Worm (Caenorhabditis elegans): Measurements from ENCODE around the gene ncr-2.

Gene ncr-2

ce11 chrIII:8281310-8281709 is 23.2 kb downstream of the ncr-2 start:
- no peak for TF ChIP-seq crh-2 (tag; optimal IDR thresholded peaks at IDR 0.05)
- peak; percentile 33 for TF ChIP-seq unc-55 (GFP tag; optimal IDR thresholded peaks at IDR 0.05)

DNA sequence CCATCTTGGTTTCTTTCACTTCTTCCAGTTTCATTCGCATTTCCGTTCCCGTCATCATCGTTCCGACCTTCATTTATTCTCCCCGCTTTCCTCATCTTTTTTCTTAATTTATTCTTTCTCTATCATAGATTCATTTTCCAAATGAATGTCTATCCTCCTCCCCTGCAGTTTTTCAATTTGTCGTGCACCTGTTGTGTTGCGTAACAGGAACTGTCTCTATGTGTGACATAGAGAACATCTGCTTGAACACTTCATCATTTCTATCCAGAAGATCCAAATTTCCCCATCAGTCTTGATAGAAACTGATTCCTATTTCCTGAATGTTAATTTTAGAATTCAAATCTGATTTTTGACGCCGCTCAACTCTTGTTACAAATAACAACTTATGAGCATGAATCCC is 25.4 kb downstream of the ncr-2 start:
- no peak for TF ChIP-seq Y55F3AM.14 (GFP tag; optimal IDR thresholded peaks at IDR 0.05)
- no peak for TF ChIP-seq nhr-21 (tag; optimal IDR thresholded peaks at IDR 0.05)

DNA sequence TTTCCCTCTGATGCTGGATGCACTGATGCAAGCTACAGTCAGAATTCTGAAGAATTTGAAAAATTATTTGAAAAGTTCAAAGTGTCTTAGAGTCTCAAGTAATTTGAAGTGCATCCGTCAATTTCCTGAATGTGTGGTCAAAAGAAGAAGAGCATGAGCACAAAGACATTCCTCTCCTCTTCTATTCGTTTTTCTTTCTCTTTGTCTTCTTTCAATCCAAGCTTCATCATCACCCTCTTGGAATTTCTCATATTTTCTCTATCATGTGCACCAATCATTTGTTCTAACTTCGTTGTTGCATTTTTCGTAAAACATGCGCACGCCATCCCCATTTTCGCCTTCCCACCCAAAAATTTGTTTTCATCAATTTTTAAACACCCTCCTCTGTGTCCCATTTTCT is 27.9 kb downstream of the ncr-2 start:
- no peak for TF ChIP-seq gmeb-1 (tag; optimal IDR thresholded peaks at IDR 0.05)
- TF ChIP-seq unc-55 (GFP tag; optimal IDR thresholded peaks at IDR 0.05) = peak; percentile 42
- no peak for TF ChIP-seq R02D3.7 (tag; optimal IDR thresholded peaks at IDR 0.05)
- TF ChIP-seq ZK546.5 (tag; optimal IDR thresholded peaks at IDR 0.05) = no peak
- no peak for TF ChIP-seq sem-4 (tag; optimal IDR thresholded peaks at IDR 0.05)
- TF ChIP-seq elt-3 (tag; optimal IDR thresholded peaks at IDR 0.05) = no peak
- no peak for TF ChIP-seq peb-1 (tag; optimal IDR thresholded peaks at IDR 0.05)
- no peak for TF ChIP-seq elt-1 (tag; optimal IDR thresholded peaks at IDR 0.05)

ce11 chrIII:8286824-8287223 is 28.7 kb downstream of the ncr-2 start:
- TF ChIP-seq F13H6.1 (tag; optimal IDR thresholded peaks at IDR 0.05) (no peak), zag-1 (tag; optimal IDR thresholded peaks at IDR 0.05) (no peak), ztf-4 (tag; optimal IDR thresholded peaks at IDR 0.05) (no peak), elt-3 (tag; optimal IDR thresholded peaks at IDR 0.05) (no peak), ztf-11 (tag; optimal IDR thresholded peaks at IDR 0.05) (no peak), sma-9 (GFP tag; optimal IDR thresholded peaks at IDR 0.05) (no peak), sma-9 (tag; optimal IDR thresholded peaks at IDR 0.05) (no peak), mbf-1 (tag; optimal IDR thresholded peaks at IDR 0.05) (no peak), dmd-4 (tag; optimal IDR thresholded peaks at IDR 0.05) (no peak), lin-13 (GFP tag; optimal IDR thresholded peaks at IDR 0.05) (no peak), peb-1 (tag; optimal IDR thresholded peaks at IDR 0.05) (no peak), unc-39 (tag; optimal IDR thresholded peaks at IDR 0.05) (no peak), nhr-23 (tag; optimal IDR thresholded peaks at IDR 0.05) (no peak), egl-27 (tag; optimal IDR thresholded peaks at IDR 0.05) (no peak), ZK546.5 (tag; optimal IDR thresholded peaks at IDR 0.05) (no peak), R02D3.7 (tag; optimal IDR thresholded peaks at IDR 0.05) (no peak)

DNA sequence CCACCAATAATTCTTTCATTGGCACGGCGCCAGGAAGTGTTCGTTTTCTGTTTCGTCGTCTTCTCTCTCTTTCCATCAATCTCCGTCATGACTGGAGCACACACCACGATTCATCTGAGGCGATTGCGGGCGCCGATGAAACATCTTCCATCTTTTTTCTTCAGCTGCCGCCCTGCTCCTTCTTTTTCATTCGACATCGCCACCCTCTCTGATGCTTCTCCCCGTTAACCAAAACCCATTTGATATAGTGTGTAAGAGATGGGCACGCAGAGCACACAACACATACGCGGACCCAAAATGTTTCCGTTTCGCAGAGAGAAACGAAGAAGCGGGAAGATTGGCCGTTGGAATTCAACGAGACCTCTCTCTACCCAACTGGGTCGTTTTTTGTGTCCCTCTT is 29.4 kb downstream of the ncr-2 start:
- TF ChIP-seq C34F6.9 (tag; optimal IDR thresholded peaks at IDR 0.05) = peak; percentile 43
- no peak for TF ChIP-seq ztf-1 (GFP tag; conservative IDR thresholded peaks at IDR 0.05)
- peak; percentile 11 for TF ChIP-seq unc-62 (GFP tag; optimal IDR thresholded peaks at IDR 0.05)
- peak; percentile 36 for TF ChIP-seq Y55F3AM.14 (GFP tag; optimal IDR thresholded peaks at IDR 0.05)
- TF ChIP-seq mab-5 (tag; optimal IDR thresholded peaks at IDR 0.05) = peak; percentile 74
- TF ChIP-seq zag-1 (tag; optimal IDR thresholded peaks at IDR 0.05) = peak; percentile 41
- no peak for TF ChIP-seq crh-2 (tag; optimal IDR thresholded peaks at IDR 0.05)
- peak in 1 of 2 experiments; percentile 14 for TF ChIP-seq mdl-1 (tag; optimal IDR thresholded peaks at IDR 0.05)
- peak in 1 of 2 experiments; percentile 49 for TF ChIP-seq lsy-2 (tag; optimal IDR thresholded peaks at IDR 0.05)
- TF ChIP-seq snpc-4 (tag; optimal IDR thresholded peaks at IDR 0.05) = no peak
- TF ChIP-seq nhr-11 (tag; optimal IDR thresholded peaks at IDR 0.05) = no peak
- peak; percentile 61 for TF ChIP-seq F13H6.1 (tag; optimal IDR thresholded peaks at IDR 0.05)
- no peak for TF ChIP-seq nhr-10 (tag; optimal IDR thresholded peaks at IDR 0.05)
- TF ChIP-seq nhr-129 (tag; optimal IDR thresholded peaks at IDR 0.05) = peak; percentile 42

DNA sequence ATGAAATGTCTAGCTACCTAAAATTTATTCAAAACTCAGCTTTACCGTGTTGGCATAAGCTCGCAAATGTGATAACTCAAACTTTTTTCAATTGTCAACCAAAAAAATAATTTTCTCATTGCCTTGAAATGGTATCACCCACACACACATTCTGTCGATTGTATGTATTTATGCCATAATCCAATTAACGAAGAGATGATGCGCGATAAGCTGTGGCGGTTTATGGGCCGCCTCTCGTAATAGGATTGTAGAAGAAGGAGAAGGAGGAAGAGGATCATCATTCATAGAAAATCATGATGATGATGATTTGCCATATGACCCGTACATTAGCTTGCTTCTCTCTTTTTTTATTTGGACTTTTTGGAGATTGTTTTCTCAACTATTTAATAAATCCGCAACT is 31.0 kb downstream of the ncr-2 start:
- no peak for TF ChIP-seq unc-55 (GFP tag; optimal IDR thresholded peaks at IDR 0.05)
- no peak for TF ChIP-seq ceh-82 (tag; optimal IDR thresholded peaks at IDR 0.05)
- no peak for TF ChIP-seq nhr-77 (tag; optimal IDR thresholded peaks at IDR 0.05)
- TF ChIP-seq nhr-11 (tag; optimal IDR thresholded peaks at IDR 0.05) = no peak
- TF ChIP-seq nhr-129 (tag; optimal IDR thresholded peaks at IDR 0.05) = no peak
- no peak for TF ChIP-seq alr-1 (tag; optimal IDR thresholded peaks at IDR 0.05)
- no peak for TF ChIP-seq ZK546.5 (tag; optimal IDR thresholded peaks at IDR 0.05)
- no peak for TF ChIP-seq C34F6.9 (tag; optimal IDR thresholded peaks at IDR 0.05)
- TF ChIP-seq unc-39 (tag; optimal IDR thresholded peaks at IDR 0.05) = no peak
- TF ChIP-seq fos-1 (tag; optimal IDR thresholded peaks at IDR 0.05) = no peak
- TF ChIP-seq crh-2 (tag; optimal IDR thresholded peaks at IDR 0.05) = no peak
- TF ChIP-seq elt-3 (tag; optimal IDR thresholded peaks at IDR 0.05) = no peak
- TF ChIP-seq sem-4 (tag; optimal IDR thresholded peaks at IDR 0.05) = no peak
- no peak for TF ChIP-seq dmd-4 (tag; optimal IDR thresholded peaks at IDR 0.05)
- TF ChIP-seq zag-1 (tag; optimal IDR thresholded peaks at IDR 0.05) = no peak
- no peak for TF ChIP-seq blmp-1 (tag; optimal IDR thresholded peaks at IDR 0.05; ENCODE audit: insufficient read depth)
- TF ChIP-seq nhr-6 (tag; optimal IDR thresholded peaks at IDR 0.05) = no peak
- TF ChIP-seq nhr-10 (tag; optimal IDR thresholded peaks at IDR 0.05) = no peak
- TF ChIP-seq mbf-1 (tag; optimal IDR thresholded peaks at IDR 0.05) = no peak

Measured in whole organism, L2 larva.